Worm (Caenorhabditis elegans) whole organism, dauer: ENCODE data around the gene srg-40.

Experiments
- unc-62 ChIP-seq: sonication (generic microtip); optimal IDR thresholded peaks from 2 replicates; lab custom pipeline; 2017; ENCODE audit warnings: missing biosample characterization, missing genetic modification reagents, missing genetic modification characterization

srg-40 gene

DNA sequence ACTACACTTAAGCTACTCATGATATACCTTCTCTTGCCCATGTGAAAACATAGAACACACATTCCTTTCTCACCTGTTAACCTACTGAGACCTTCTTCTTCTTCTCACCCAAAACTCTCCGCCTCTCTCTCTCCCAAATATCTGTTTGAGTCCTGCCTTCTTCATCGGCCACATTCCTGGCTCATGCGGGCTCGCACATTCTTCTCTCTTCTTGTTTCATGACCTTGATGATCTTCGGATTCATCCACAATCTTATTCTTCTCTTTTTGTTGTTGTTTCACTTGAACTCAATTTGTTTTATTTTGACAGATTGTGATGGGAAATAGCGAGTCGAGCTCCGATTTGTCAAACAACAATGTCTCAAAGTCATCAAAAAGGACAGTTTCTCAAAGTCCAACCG, 7.5 kb upstream of the srg-40 start, which contains the start of gene T19C4.5:
TSS of gene T19C4.5 (plus strand) at position 308 of the 400 bp plus-strand sequence.
- TF ChIP-seq unc-62 (GFP tag; lab: Kevin White, UChicago), result no peak

DNA sequence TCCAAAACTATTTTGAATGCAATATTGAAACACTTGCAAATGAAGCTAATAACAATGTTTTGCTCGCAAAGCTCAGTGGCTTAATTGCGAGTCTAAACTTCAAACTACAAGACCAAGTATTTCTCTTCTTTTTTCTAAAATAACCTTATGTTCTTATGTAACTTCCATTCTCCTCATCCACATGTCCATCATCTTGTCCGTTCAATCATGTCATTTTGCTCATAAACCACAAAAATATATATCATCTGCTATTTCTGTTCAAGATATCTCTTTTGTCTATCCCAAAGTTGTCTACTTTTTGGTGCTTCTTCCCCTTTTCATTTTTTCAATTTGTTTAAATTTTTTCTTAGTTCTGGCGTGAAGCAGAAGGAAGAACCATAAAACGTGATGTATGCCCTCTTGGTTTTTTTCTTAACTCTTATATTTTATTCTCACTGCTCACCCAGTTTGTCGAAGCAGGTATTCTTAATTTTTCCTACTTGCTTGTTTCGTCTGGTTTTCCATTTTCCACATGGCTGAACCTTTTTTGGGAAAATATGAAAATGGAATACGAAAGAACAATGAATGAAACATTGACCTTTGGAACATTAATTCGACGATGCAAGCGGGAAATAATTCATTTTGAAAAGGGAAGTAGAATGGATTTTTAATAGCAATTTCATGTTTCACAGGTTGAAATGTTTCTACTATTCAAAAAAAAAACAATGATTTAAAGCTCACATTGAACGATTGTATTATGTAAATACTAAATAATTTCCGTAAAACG, 6.4 kb upstream of the srg-40 start:
- no peak for TF ChIP-seq unc-62 (GFP tag; lab: Kevin White, UChicago)

DNA sequence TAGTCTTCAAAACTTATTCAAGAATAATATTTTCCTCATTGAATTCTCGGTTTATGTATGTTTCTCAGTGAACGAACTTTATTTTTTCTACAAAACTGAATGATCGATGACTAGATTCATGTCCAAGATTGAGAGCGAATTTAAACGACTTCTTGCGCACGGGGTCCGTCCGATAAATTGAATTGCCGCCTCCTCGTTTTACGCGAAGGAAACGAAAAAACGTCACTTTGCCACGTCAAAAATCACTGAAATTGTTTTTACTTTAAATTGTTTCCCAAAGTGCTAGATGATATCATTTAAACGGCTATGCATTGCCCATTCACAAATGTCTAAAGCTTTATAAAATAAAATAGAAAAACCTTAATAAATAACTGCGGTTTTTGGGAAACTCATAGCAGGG, 3.4 kb upstream of the srg-40 start:
- TF ChIP-seq unc-62 (GFP tag; lab: Kevin White, UChicago), result no peak

DNA sequence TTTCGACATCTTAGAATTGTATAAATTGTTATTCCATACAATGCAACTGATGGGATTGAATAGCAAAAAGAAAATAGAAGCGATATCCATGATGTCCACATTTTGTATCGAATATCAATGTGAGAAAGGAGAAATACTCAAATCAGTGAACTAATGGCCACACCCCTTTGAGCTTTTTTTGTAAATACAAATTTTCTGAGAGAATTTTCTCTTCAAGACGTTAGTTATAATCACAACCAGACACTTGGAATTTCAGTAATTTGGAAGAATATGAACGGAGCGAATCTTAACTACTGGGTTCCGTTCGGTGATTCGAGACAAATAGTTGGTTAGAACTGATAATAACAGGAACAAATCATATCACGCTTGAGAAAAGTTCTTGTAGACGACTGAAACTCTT, 2.6 kb downstream of the srg-40 start, which contains the start of gene srg-41:
TSS of gene srg-41 (minus strand) at position 101 of the 400 bp plus-strand sequence.
- no peak for TF ChIP-seq unc-62 (GFP tag; lab: Kevin White, UChicago)

DNA sequence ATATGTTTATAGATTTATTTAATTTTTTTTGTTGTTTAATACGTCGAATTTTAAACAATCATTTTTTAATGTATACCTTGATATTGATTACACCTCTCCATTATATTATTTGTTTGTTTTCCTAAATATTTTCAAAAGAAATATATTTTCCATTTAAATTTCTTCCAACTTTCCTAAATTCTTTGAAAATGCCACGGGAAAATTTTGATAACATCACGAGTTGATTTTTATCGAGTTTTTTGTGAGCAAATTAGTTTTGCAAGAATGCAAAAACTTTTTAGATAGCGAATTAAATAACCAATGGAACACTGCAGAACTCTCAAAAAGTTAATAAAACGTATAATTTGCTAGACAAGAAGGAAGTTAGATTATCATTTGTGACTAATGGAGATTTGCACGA, 6.4 kb downstream of the srg-40 start, which contains the start of gene srg-42:
TSS of gene srg-42 (minus strand) at position 101 of the 400 bp plus-strand sequence.
- no peak for TF ChIP-seq unc-62 (GFP tag; lab: Kevin White, UChicago)

DNA sequence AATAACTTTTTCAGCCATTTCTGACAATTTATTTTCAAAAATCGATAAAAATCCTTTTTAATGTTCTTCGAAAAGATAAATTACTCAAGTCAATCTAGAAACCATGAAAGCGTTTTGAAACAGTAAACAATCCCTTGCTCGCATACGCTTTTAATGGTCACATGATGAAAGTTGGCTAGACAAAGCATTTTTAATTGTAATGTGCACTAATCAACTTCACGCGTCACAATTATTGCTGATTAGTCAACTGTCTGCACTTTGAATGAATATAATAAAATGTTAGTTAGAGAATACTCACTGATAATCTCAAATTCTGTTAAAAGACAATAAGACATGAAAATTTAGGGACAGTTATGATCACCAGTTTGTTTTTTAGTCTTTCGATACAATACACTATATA, 7.8 kb downstream of the srg-40 start:
- no peak for TF ChIP-seq unc-62 (GFP tag; lab: Kevin White, UChicago)

DNA sequence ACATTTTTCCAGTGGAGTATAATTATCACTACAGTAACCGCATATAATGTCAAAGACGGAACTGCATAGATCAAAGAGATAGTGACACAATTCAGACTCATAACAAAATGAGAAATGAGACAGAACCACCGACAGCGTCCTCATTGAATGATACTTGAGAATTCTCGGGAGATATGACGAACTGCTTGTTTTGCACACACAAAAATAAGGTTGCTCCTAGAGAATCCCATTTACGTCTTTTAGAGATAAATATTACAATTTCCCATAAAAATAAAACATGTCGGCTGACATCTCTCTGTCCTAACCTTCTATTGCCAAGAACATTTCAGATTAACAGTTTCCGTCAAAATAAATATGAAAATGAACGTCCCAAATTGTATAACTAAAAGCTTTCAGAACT, 8.8 kb downstream of the srg-40 start, which contains the start of gene srg-38:
TSS of gene srg-38 (minus strand) at position 101 of the 400 bp plus-strand sequence.
- TF ChIP-seq unc-62 (GFP tag; lab: Kevin White, UChicago), result no peak

DNA sequence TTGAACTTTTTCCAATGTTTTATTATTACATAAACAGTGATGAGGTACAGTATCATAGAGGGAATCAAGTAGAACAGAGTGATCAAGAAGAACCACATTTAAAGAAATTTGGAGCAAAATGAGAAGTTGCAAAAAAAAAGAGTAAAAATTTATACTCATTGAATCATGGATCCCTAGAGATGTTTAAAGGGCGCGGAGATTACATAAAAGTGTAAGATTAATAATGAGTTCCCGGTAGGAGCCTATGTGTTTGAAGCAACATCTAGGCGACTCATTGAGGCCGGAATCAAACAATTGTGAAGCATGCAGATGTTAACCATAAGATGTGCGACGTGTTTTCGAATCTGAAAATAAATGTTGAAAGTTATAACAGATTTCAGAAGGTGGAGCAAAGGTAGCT, 12.0 kb downstream of the srg-40 start, which contains the start of gene srg-39:
TSS of gene srg-39 (minus strand) at position 101 of the 400 bp plus-strand sequence.
- no peak for TF ChIP-seq unc-62 (GFP tag; lab: Kevin White, UChicago)

DNA sequence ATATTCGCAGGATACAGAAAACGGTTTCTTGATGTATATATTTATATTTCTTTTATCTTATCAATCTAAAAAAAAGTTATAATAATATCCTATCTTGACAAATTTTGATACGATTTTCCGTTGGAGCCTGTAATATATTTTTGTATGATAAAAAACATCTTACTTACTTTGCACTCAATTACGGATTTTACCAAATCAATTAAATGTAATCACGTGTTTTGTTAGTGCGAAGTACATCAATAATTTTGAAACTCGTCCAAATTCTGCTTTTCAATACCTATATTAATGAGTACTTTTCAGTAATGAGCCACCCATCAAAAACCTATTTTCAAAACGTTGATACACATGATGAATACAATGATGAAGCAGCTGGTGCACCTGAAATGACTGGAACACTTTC, 15.0 kb downstream of the srg-40 start, which contains the start of gene T19C4.1:
TSS of gene T19C4.1 (plus strand) at position 301 of the 400 bp plus-strand sequence.
- no peak for TF ChIP-seq unc-62 (GFP tag; lab: Kevin White, UChicago)

DNA sequence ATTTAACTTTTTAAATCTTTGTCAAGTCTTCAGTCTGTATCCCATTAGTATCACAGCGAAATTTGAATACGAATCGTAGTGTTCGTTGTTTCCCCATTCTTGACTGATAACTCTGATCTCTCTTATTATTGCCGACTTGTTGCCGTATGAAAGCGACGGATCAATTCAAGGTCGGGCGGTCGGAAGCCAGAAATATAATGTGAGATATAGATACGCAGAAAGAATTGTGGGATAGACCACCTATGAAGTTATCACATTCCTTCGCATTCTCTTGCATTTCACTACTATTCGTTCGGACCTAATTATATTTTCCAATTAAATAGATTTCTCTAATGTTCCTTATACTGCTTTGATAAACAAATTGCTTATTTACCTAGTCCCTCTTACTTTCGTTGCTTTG, 15.4 kb downstream of the srg-40 start:
- no peak for TF ChIP-seq unc-62 (GFP tag; lab: Kevin White, UChicago)

DNA sequence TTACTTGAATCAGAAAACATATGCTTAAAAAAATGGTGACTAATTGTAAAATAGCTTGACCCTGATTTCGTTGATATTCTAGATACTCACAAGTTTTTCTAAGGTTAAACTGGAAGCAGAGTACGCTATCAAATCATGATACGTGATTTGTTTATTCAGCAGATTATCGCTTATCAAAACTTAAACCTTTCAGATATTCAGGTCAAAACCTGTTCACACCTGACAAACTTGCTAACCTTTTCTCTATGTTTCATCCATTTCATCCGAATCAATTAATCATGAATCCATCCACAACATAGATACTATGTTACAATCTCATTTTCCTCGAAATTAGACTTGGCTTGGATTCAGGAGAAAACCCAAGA, 16.6 kb downstream of the srg-40 start:
- TF ChIP-seq unc-62 (GFP tag; lab: Kevin White, UChicago), result no peak

DNA sequence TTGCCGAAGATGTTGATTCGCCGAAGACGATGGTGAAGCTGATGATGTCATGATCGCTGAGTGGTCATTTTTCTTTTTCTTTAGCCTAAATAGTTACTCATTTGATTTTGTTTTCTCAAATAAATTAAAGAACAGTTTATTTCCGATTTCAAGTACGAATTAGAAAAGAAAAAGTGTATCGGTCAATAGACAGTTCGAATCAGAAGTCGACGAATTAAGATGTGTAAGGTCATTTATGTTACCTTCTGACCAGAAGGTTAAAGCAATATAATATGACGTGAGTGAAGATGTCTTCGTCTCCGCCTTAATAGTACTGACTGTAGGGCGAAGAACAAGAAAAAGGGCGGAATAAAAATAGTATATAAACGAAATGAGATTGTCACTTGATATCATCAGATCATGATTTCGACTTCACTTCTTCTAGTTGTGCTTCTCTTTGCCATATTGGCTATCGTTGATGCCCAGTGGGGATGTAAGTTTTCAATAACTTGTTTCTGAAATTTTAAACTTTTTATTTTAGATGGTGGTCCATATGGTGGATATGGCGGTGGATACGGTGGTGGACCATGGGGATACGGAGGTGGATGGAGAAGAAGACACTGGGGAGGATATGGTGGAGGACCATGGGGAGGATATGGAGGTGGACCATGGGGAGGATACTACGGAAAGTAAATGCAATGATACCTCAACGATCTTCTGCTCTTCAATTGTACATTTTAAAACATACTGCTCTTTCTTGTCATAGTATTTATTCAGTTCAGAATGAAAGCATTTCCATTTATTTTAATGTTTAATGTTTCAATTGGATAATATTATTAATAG, 17.2 kb downstream of the srg-40 start, which contains the start of the genes T19C4.24 and nlp-33:
TSS of gene T19C4.24 (minus strand) at position 51 of the 822 bp plus-strand sequence.
TSS of gene nlp-33 (plus strand) at position 389 of the 822 bp plus-strand sequence.
- no peak for TF ChIP-seq unc-62 (GFP tag; lab: Kevin White, UChicago)

DNA sequence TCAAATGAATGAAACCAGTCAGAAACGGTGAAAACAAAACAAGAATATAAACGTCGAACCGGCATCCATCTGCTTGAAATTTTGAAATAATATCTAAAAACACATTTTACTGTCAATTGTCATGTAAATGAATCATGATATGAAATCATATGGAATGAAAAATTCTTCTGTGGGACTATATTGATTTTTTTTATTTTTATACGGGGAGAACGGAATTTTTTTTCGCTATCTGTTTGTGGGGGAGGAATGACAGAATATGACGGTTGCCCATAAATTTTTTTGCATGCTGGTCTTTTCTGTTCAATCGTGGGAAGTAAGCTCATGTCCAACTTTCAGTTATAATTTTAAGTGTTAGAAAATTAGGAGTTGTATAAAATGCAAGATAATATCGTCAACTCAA, 19.7 kb downstream of the srg-40 start, which contains the start of gene C06H2.7:
TSS of gene C06H2.7 (minus strand) at position 101 of the 400 bp plus-strand sequence.
- no peak for TF ChIP-seq unc-62 (GFP tag; lab: Kevin White, UChicago)

DNA sequence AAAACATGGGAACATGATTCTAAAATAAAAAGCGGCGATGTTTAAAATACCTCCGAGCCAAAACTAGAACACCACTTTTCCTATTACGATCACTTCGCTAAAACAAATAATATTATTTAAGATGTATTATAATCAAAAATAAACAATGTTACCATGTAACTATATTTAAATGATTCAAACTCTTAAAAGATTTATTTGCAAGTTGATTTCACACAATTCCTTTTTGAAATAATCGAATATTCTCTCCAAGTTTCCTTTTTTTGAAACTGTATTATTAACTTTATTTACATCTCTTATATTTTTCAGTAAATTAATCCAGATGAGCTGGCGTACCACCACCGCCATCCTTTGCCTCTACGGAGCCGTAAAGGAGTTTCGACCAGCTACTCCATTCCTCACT, 23.2 kb downstream of the srg-40 start, which contains the start of gene folt-1:
TSS of gene folt-1 (plus strand) at position 301 of the 400 bp plus-strand sequence.
- TF ChIP-seq unc-62 (GFP tag; lab: Kevin White, UChicago), result no peak

DNA sequence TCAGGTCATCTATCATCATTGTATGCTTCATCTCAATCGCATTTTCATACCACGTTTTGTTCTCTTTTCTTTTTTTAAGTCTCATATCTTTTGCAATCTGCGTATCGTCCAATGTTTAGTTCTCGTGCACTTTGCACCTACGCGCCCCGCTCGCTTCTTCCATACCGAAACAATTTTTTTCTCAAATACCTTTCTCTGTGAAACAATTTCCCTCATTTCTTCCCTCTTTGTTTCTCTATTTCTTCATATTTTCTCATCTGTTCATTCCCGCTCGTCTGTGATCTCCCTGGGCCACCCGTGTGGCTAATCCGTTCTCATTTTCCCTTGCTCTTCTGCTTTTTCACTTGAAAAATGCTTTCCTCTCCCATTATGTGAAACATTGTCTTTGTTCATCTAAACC, 24.0 kb downstream of the srg-40 start:
- no peak for TF ChIP-seq unc-62 (GFP tag; lab: Kevin White, UChicago)

DNA sequence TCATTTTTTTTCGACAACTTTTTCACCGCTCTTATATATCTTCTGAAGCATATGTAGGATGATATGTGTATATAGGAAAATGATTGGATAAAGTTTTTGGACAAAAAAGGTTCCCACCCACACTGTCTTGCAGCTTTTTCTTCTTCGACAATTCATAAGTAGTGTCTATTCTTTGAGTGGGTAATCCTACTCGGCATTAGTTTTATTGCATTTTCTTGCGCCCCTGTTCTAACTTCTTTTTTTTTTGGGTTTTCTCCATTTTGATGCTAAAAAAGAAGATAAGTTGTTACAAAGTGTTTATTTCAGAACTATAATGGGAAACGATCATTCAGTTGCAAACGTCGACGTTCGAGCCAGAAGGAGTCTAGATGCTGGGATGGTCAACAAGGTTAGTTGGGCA, 30.1 kb downstream of the srg-40 start, which contains the start of gene glb-3:
TSS of gene glb-3 (plus strand) at position 301 of the 400 bp plus-strand sequence.
- TF ChIP-seq unc-62 (GFP tag; lab: Kevin White, UChicago), result no peak
